Worm (Caenorhabditis elegans) whole organism, L1 larva: Measurements from ENCODE around the gene nspf-2.

Source experiments
- C04F5.9 ChIP-seq: sonication (generic microtip); optimal IDR thresholded peaks from 2 replicates; lab custom pipeline; 2016; ENCODE audit warnings: missing genetic modification characterization, missing compliant biosample characterization
- C16A3.4 ChIP-seq: fragments of 150-350 bp; optimal IDR thresholded peaks from 2 replicates; lab custom pipeline; 2014; ENCODE audit warnings: missing biosample characterization, missing genetic modification characterization
- aly-2 ChIP-seq: fragments of 150-350 bp; optimal IDR thresholded peaks from 2 replicates; lab custom pipeline; 2014; ENCODE audit warnings: missing biosample characterization, missing genetic modification characterization
- ama-1 ChIP-seq: fragments of 150-350 bp; optimal IDR thresholded peaks from 2 replicates; lab custom pipeline; 2014
- blmp-1 ChIP-seq: fragments of 150-350 bp; optimal IDR thresholded peaks from 2 replicates; lab custom pipeline; 2014; ENCODE audit warnings: missing biosample characterization, missing genetic modification characterization
- ceh-63 ChIP-seq: fragments of 200-800 bp; sonication (Bioruptor generic); optimal IDR thresholded peaks from 2 replicates; lab custom pipeline; 2018; ENCODE audit warnings: mild to moderate bottlenecking, missing genetic modification characterization, missing compliant biosample characterization
- ceh-82 ChIP-seq, 3 experiments: fragments of 150-350 bp in 1 of 3; sonication (generic microtip) in 2 of 3; optimal IDR thresholded peaks; 2 replicates each; lab custom pipeline; 2014 to 2017; ENCODE audit warnings: missing biosample characterization in 3 of 3, missing genetic modification characterization in 3 of 3
- ceh-90 ChIP-seq: sonication (generic microtip); optimal IDR thresholded peaks from 2 replicates; lab custom pipeline; 2016; ENCODE audit warnings: missing genetic modification characterization, missing compliant biosample characterization
- dpl-1 ChIP-seq, 3 experiments: fragments of 150-350 bp in 2 of 3; sonication (generic microtip) in 1 of 3; optimal IDR thresholded peaks; 2 replicates each; lab custom pipeline; 2014 to 2017; ENCODE audit warnings: missing biosample characterization in 3 of 3, missing genetic modification characterization in 3 of 3, missing genetic modification reagents in 3 of 3
- efl-1 ChIP-seq, 4 experiments: fragments of 150-350 bp; optimal IDR thresholded peaks in 3 of 4; peaks in 1 of 4; 1 replicate in 1 of 4; 2 replicates in 3 of 4; lab custom pipeline; 2014; ENCODE audit warnings: missing biosample characterization in 2 of 4, missing genetic modification characterization in 2 of 4, missing genetic modification reagents in 2 of 4
- egl-13 ChIP-seq: sonication (generic microtip); optimal IDR thresholded peaks from 2 replicates; lab custom pipeline; 2016; ENCODE audit warnings: missing genotype, missing genetic modification reagents, missing genetic modification characterization, missing compliant biosample characterization
- elt-3 ChIP-seq, 6 experiments: fragments of 150-350 bp in 1 of 6; sonication (generic microtip); optimal IDR thresholded peaks; 2 replicates each; lab custom pipeline; 2017 to 2018; ENCODE audit warnings: missing biosample characterization in 6 of 6, missing genetic modification characterization in 6 of 6, inconsistent platforms in 1 of 6
- fkh-8 ChIP-seq: sonication (generic microtip); optimal IDR thresholded peaks from 2 replicates; lab custom pipeline; 2016; ENCODE audit warnings: mild to moderate bottlenecking, missing genetic modification characterization, missing compliant biosample characterization
- fos-1 ChIP-seq: fragments of 150-350 bp; optimal IDR thresholded peaks from 2 replicates; lab custom pipeline; 2014; ENCODE audit warnings: missing biosample characterization, missing genetic modification characterization
- isw-1 ChIP-seq: fragments of 200-800 bp; sonication (Bioruptor generic); IDR thresholded peaks from 2 replicates; pipeline ENCODE4 v1.3.6; 2022; ENCODE audit warnings: missing genetic modification characterization, missing compliant biosample characterization
- jun-1 ChIP-seq: fragments of 150-350 bp; optimal IDR thresholded peaks from 2 replicates; lab custom pipeline; 2014; ENCODE audit warnings: missing biosample characterization, missing genetic modification reagents, missing genetic modification characterization
- lin-13 ChIP-seq: fragments of 150-350 bp; optimal IDR thresholded peaks from 2 replicates; lab custom pipeline; 2014; ENCODE audit warnings: missing biosample characterization, missing genetic modification reagents, missing genetic modification characterization
- lin-14 ChIP-seq: fragments of 200-800 bp; sonication (Bioruptor generic); optimal IDR thresholded peaks from 2 replicates; lab custom pipeline; 2018; ENCODE audit warnings: mild to moderate bottlenecking, missing genetic modification characterization, moderate library complexity, missing compliant biosample characterization
- lin-35 ChIP-seq, 2 experiments: fragments of 150-350 bp; optimal IDR thresholded peaks; 2 replicates each; lab custom pipeline; 2014; ENCODE audit warnings: missing biosample characterization in 2 of 2, missing genetic modification characterization in 2 of 2, missing genetic modification reagents in 2 of 2
- lsy-2 ChIP-seq, 2 experiments: fragments of 150-350 bp; optimal IDR thresholded peaks; 2 replicates each; lab custom pipeline; 2014; ENCODE audit warnings: missing biosample characterization in 2 of 2, missing genetic modification characterization in 2 of 2
- mep-1 ChIP-seq: fragments of 150-350 bp; optimal IDR thresholded peaks from 2 replicates; lab custom pipeline; 2014; ENCODE audit warnings: missing biosample characterization, missing genetic modification characterization
- nhr-19 ChIP-seq: fragments of 200-800 bp; sonication (Bioruptor generic); conservative IDR thresholded peaks from 2 replicates; pipeline ENCODE4 v1.3.6; 2022; ENCODE audit warnings: missing genetic modification characterization, missing compliant biosample characterization
- nhr-20 ChIP-seq: sonication (generic microtip); optimal IDR thresholded peaks from 2 replicates; lab custom pipeline; 2016; ENCODE audit warnings: mild to moderate bottlenecking, missing genetic modification characterization, missing compliant biosample characterization
- nhr-47 ChIP-seq: sonication (generic microtip); optimal IDR thresholded peaks from 2 replicates; lab custom pipeline; 2016; ENCODE audit warnings: mild to moderate bottlenecking, missing genetic modification characterization, moderate library complexity, missing compliant biosample characterization
- nhr-71 ChIP-seq: sonication (generic microtip); optimal IDR thresholded peaks from 2 replicates; lab custom pipeline; 2016; ENCODE audit warnings: mild to moderate bottlenecking, missing genetic modification characterization, moderate library complexity, missing compliant biosample characterization
- nhr-85 ChIP-seq: sonication (generic microtip); peaks from one replicate; lab custom pipeline; 2016; ENCODE audit warnings: missing genetic modification characterization, inconsistent platforms, missing compliant biosample characterization
- rnt-1 ChIP-seq: sonication (generic microtip); optimal IDR thresholded peaks from 2 replicates; lab custom pipeline; 2016; ENCODE audit warnings: mild to moderate bottlenecking, missing genetic modification characterization, moderate library complexity, missing compliant biosample characterization
- skn-1 ChIP-seq: fragments of 150-350 bp; optimal IDR thresholded peaks from 2 replicates; lab custom pipeline; 2014; ENCODE audit warnings: missing biosample characterization, missing genetic modification characterization
- snpc-4 ChIP-seq: fragments of 150-350 bp; optimal IDR thresholded peaks from 2 replicates; lab custom pipeline; 2014; ENCODE audit warnings: missing biosample characterization, missing genetic modification characterization
- snu-23 ChIP-seq: sonication (generic microtip); optimal IDR thresholded peaks from 2 replicates; lab custom pipeline; 2016; ENCODE audit warnings: missing genetic modification characterization, missing compliant biosample characterization
- sox-4 ChIP-seq: sonication (generic microtip); optimal IDR thresholded peaks from 2 replicates; lab custom pipeline; 2016; ENCODE audit warnings: missing genetic modification characterization, missing compliant biosample characterization
- sup-37 ChIP-seq: fragments of 200-800 bp; sonication (Bioruptor generic); optimal IDR thresholded peaks from 2 replicates; lab custom pipeline; 2018; ENCODE audit warnings: mild to moderate bottlenecking, missing genetic modification characterization, missing compliant biosample characterization
- swsn-7 ChIP-seq: sonication (generic microtip); optimal IDR thresholded peaks from 2 replicates; lab custom pipeline; 2016; ENCODE audit warnings: missing genetic modification characterization, missing compliant biosample characterization
- tlp-1 ChIP-seq: fragments of 150-350 bp; optimal IDR thresholded peaks from 2 replicates; lab custom pipeline; 2014; ENCODE audit warnings: missing biosample characterization, missing genetic modification characterization
- unc-30 ChIP-seq: sonication (generic microtip); optimal IDR thresholded peaks from 2 replicates; lab custom pipeline; 2017; ENCODE audit warnings: missing biosample characterization, missing genetic modification characterization
- xbp-1 ChIP-seq: sonication (generic microtip); optimal IDR thresholded peaks from 2 replicates; lab custom pipeline; 2016; ENCODE audit warnings: missing genetic modification characterization, missing compliant biosample characterization
- zag-1 ChIP-seq: fragments of 150-350 bp; optimal IDR thresholded peaks from 2 replicates; lab custom pipeline; 2014; ENCODE audit warnings: missing biosample characterization, missing genetic modification characterization
- ztf-11 ChIP-seq, 2 experiments: sonication (generic microtip); optimal IDR thresholded peaks; 2 replicates each; lab custom pipeline; 2016 to 2017; ENCODE audit warnings: missing genetic modification characterization in 2 of 2, missing biosample characterization in 1 of 2, missing compliant biosample characterization in 1 of 2
- ztf-4 ChIP-seq: fragments of 150-350 bp; optimal IDR thresholded peaks from 2 replicates; lab custom pipeline; 2014; ENCODE audit warnings: missing biosample characterization, missing genetic modification characterization

nspf-2 gene

ce11 chrII:2646756-2647155 is 42.0 kb upstream of the nspf-2 start, which contains the start of gene F22E5.12:
Gene F22E5.12 (minus strand): TSS chrII:2646856.
- peak; percentile 2 for TF ChIP-seq xbp-1

ce11 chrII:2649015-2649414 is 39.7 kb upstream of the nspf-2 start:
- TF ChIP-seq lsy-2 (tag; optimal IDR thresholded peaks at IDR 0.05; lab: Kevin White, UChicago) (peak; percentile 26 to 51), nhr-71 (tag; lab: Kevin White, UChicago) (peak; percentile 61), ceh-90 (tag; lab: Kevin White, UChicago) (no peak), mep-1 (peak; percentile 44), efl-1 (optimal IDR thresholded peaks at IDR 0.05; lab: Kevin White, UChicago) (peak; percentile 50 to 61), efl-1 (GFP tag; optimal IDR thresholded peaks at IDR 0.05 in 1 of 2; lab: Kevin White, UChicago) (peak; percentile 34 to 67), nhr-20 (tag; lab: Kevin White, UChicago) (peak; percentile 49), ama-1 (lab: Kevin White, UChicago) (no peak), fos-1 (no peak), skn-1 (tag; lab: Kevin White, UChicago) (peak; percentile 27), lin-13 (peak; percentile 38), nhr-19 (GFP tag; lab: Robert Waterston, UW) (0 out of 2 replicates have a peak, but pooled peaks have one; percentile 9), ceh-82 (tag; optimal IDR thresholded peaks at IDR 0.05; lab: Kevin White, UChicago) (no peak), swsn-7 (tag; lab: Kevin White, UChicago) (peak; percentile 47), dpl-1 (GFP tag; optimal IDR thresholded peaks at IDR 0.05; lab: Kevin White, UChicago) (peak; percentile 9 to 54 (median 35)), fkh-8 (peak; percentile 52), nhr-47 (tag; lab: Kevin White, UChicago) (peak; percentile 33), zag-1 (tag; lab: Kevin White, UChicago) (no peak), aly-2 (tag; lab: Kevin White, UChicago) (no peak), lin-14 (GFP tag; lab: Kevin White, UChicago) (peak; percentile 76), lin-35 (GFP tag; optimal IDR thresholded peaks at IDR 0.05; lab: Kevin White, UChicago) (peak; percentile 5 to 11), jun-1 (tag; lab: Kevin White, UChicago) (no peak), rnt-1 (tag; lab: Kevin White, UChicago) (peak; percentile 48), xbp-1 (peak; percentile 21), blmp-1 (tag; lab: Kevin White, UChicago) (no peak), C16A3.4 (no peak), snu-23 (GFP tag; lab: Kevin White, UChicago) (peak; percentile 68), nhr-85 (tag; lab: Kevin White, UChicago) (peak; percentile 47)

DNA sequence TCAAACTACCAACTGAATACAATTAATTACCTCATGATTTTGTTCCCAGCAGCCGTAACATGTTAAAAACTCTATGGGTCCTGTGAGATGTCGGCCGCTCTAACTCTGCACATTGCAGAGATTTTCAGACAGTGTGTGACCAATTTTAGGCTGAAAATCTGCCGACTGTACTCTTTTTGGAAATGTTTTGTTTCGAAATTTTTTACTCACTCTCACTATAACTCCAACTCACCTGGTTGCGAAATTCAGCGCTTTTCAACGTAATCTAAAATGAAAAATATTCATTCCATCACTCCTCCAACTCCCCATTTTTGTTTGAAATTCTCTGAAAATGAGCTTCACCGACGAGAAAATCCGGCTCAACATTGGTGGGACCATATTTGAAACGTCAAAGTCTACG is 39.2 kb upstream of the nspf-2 start, which contains the start of the genes F22E5.13 and F22E5.6:
Gene F22E5.13 (minus strand): TSS at position 101 of the 400 bp plus-strand sequence.
Gene F22E5.6 (plus strand): TSS at position 297 of the 400 bp plus-strand sequence.
- TF ChIP-seq snu-23 (GFP tag; lab: Kevin White, UChicago) (no peak), ztf-11 (tag; optimal IDR thresholded peaks at IDR 0.05; lab: Kevin White, UChicago) (no peak), jun-1 (tag; lab: Kevin White, UChicago) (no peak), unc-30 (tag; lab: Kevin White, UChicago) (no peak), sox-4 (no peak), elt-3 (tag; optimal IDR thresholded peaks at IDR 0.05; lab: Kevin White, UChicago) (no peak)

DNA sequence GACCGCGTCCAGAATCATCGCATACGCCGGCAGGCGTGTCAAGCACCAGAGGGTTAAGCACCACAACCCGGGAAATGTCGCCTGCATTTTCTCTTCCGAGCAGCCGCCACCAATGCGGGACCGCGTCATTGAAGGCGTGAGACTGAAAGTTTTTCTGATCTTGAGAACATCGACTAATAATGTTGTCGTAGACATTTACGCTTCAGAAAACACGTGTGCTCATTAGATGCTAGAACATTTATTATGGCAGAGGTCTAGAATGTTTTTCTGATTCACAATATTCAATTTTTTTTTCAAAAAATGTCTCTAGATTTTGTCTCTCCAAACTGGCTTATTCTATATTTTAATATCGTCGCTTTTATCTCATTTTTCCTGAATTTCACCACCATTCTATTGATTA is 32.1 kb upstream of the nspf-2 start, which contains the start of gene sri-47:
Gene sri-47 (plus strand): TSS at position 301 of the 400 bp plus-strand sequence.
- TF ChIP-seq isw-1 (GFP tag; lab: Robert Waterston, UW) (no peak), tlp-1 (no peak), ztf-4 (tag; lab: Kevin White, UChicago) (no peak), ceh-63 (GFP tag; lab: Kevin White, UChicago) (no peak), ceh-82 (tag; optimal IDR thresholded peaks at IDR 0.05; lab: Kevin White, UChicago) (no peak), C04F5.9 (tag; lab: Kevin White, UChicago) (no peak), snpc-4 (tag; lab: Kevin White, UChicago) (no peak), nhr-47 (tag; lab: Kevin White, UChicago) (no peak), egl-13 (no peak), sup-37 (GFP tag; lab: Kevin White, UChicago) (no peak)
